Fruit fly (Drosophila melanogaster) S2 (cell line): ENCODE measurements around the gene Atg18b.

Experiments used
- CG8478 ChIP-seq: fragments of >200 bp; optimal IDR thresholded peaks from 2 replicates; lab custom pipeline; 2018
- CTCF ChIP-seq, 2 experiments: fragments of >200 bp; optimal IDR thresholded peaks; 2 replicates each; lab custom pipeline; 2018

DNA sequence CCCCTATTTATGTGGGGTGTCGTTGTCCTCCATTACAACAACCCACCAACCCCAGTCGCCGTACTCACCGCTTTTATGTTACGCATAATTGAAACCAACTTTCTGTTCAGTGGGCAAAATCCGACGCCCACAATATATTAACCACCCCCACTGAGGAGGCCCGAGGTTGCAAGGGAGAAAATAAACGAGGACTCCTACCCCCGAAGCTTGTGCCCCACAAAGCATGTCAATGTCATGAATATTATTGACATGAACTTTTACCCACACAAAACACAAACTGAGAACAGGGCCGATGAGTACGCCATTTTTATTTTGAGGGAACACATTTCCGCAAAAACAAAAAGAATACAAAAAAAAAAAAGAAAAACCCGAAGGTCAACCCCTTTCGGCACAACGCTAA lies 27.6 kb upstream of the Atg18b start:
- TF ChIP-seq CTCF (optimal IDR thresholded peaks at IDR 0.05; lab: Kevin White, UChicago) (no peak), CG8478 (no peak)
